Worm (Caenorhabditis elegans): ENCODE data around the gene pac-1.

DNA sequence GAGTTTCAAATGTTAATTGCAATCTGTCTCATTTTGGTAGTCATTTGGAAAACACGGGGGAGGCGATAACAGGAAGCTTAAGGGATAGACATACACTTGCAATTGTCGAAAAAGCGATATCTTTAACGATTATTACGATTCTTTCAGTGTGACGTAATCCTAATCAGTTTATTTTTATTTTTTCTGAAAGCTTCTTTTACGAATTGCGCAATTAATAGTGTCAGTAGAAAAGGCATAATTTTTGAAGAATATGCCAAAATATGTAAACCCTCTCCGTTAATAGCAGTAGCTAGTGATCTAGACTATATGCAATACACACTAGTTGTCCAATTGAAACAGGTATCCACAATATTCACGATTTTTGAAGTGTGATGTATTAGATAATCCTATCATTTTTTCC lies 65.6 kb downstream of the pac-1 start:
- no peak for TF ChIP-seq fos-1 (tag; optimal IDR thresholded peaks at IDR 0.05)
- no peak for TF ChIP-seq skn-1 (tag; optimal IDR thresholded peaks at IDR 0.05)
- no peak for TF ChIP-seq ztf-4 (tag; optimal IDR thresholded peaks at IDR 0.05)
- no peak for TF ChIP-seq egl-5 (tag; optimal IDR thresholded peaks at IDR 0.05)
- TF ChIP-seq ceh-16 (tag; optimal IDR thresholded peaks at IDR 0.05): no peak

Data from whole organism, L3 larva.